Fruit fly (Drosophila melanogaster): ENCODE measurements around the gene CG43338.

DNA sequence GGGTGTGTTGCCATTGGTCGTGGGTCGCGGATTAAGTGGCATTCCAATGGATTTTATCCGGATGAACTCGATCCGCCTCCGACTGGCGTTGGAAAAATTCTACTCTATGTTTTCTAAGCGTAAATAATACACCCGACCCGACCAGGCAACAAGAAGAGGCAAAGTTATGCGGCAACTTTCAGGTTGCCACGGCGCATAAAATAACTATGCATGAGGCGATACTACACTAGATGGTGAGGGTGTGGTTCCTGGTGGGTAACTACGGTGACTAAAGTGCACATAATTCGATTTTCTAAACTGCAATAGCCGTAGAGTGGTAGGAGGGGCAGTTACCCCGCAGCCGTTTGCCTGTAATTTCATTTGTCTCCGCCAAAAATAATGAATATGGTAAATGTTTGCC is at the start of gene CG43338:
- TF ChIP-seq foxo (GFP tag; optimal IDR thresholded peaks at IDR 0.05) (no peak), Sp1 (GFP tag; optimal IDR thresholded peaks at IDR 0.05) (no peak), psq (GFP tag; optimal IDR thresholded peaks at IDR 0.05) (no peak), Vsx2 (GFP tag; optimal IDR thresholded peaks at IDR 0.05; ENCODE audit: partially characterized antibody) (no peak)

All from whole organism, wandering third instar larva.